Fruit fly (Drosophila melanogaster): ENCODE data around the gene tHMG2.
A peak's percentile ranks its signal among the peaks of the same experiment; 100 is the strongest.

tHMG2 gene

dm6 chr3R:22492767-22493166 is at the start of gene tHMG2:
TSS of gene tHMG2 (plus strand) at chr3R:22492953.
- no peak for TF ChIP-seq CG17801 (GFP tag; optimal IDR thresholded peaks at IDR 0.05; ENCODE audit: partially characterized antibody)

- no peak for TF ChIP-seq CG17801 (GFP tag; optimal IDR thresholded peaks at IDR 0.05; ENCODE audit: partially characterized antibody)
These were observed 46.3 kb upstream of the tHMG2 start, which contains the start of gene CG12499 for dm6 chr3R:22446493-22446892. TSS of gene CG12499 (minus strand) at chr3R:22446587.

- TF ChIP-seq CG17801 (GFP tag; optimal IDR thresholded peaks at IDR 0.05; ENCODE audit: partially characterized antibody): no peak
These were observed 45.4 kb upstream of the tHMG2 start, which contains the start of gene CG34288 for dm6 chr3R:22447195-22447873. TSS of gene CG34288 (minus strand) at chr3R:22447263.

dm6 chr3R:22447874-22448254 is 44.9 kb upstream of the tHMG2 start, which contains the start of gene CG34376:
TSS of gene CG34376 (plus strand) at chr3R:22448099.
- peak; percentile 22 for TF ChIP-seq CG17801 (GFP tag; optimal IDR thresholded peaks at IDR 0.05; ENCODE audit: partially characterized antibody)

- no peak for TF ChIP-seq CG17801 (GFP tag; optimal IDR thresholded peaks at IDR 0.05; ENCODE audit: partially characterized antibody)
These were observed 42.8 kb upstream of the tHMG2 start for dm6 chr3R:22449871-22450424.

- TF ChIP-seq CG17801 (GFP tag; optimal IDR thresholded peaks at IDR 0.05; ENCODE audit: partially characterized antibody): no peak
These were observed 38.1 kb upstream of the tHMG2 start for dm6 chr3R:22454397-22455334.

- TF ChIP-seq CG17801 (GFP tag; optimal IDR thresholded peaks at IDR 0.05; ENCODE audit: partially characterized antibody): no peak
These were observed 37.3 kb upstream of the tHMG2 start for dm6 chr3R:22455335-22455985.

- no peak for TF ChIP-seq CG17801 (GFP tag; optimal IDR thresholded peaks at IDR 0.05; ENCODE audit: partially characterized antibody)
These were observed 36.7 kb upstream of the tHMG2 start for dm6 chr3R:22456007-22456406.

dm6 chr3R:22461673-22462585 is 30.8 kb upstream of the tHMG2 start, which contains the start of the genes Rpn7 and AP-2mu:
TSS of gene Rpn7 (minus strand) at chr3R:22462054.
TSS of gene AP-2mu (plus strand) at chr3R:22462455.
- TF ChIP-seq CG17801 (GFP tag; optimal IDR thresholded peaks at IDR 0.05; ENCODE audit: partially characterized antibody): no peak

- TF ChIP-seq CG17801 (GFP tag; optimal IDR thresholded peaks at IDR 0.05; ENCODE audit: partially characterized antibody): peak; percentile 49
These were observed 28.1 kb upstream of the tHMG2 start, which contains the start of gene CG7054 for dm6 chr3R:22464611-22465113. TSS of gene CG7054 (plus strand) at chr3R:22464985.

dm6 chr3R:22465138-22465537 is 27.6 kb upstream of the tHMG2 start:
- no peak for TF ChIP-seq CG17801 (GFP tag; optimal IDR thresholded peaks at IDR 0.05; ENCODE audit: partially characterized antibody)

dm6 chr3R:22465984-22466530 is 26.7 kb upstream of the tHMG2 start, which contains the start of gene Pebp1:
TSS of gene Pebp1 (plus strand) at chr3R:22466034.
- no peak for TF ChIP-seq CG17801 (GFP tag; optimal IDR thresholded peaks at IDR 0.05; ENCODE audit: partially characterized antibody)

dm6 chr3R:22467939-22468571 is 24.7 kb upstream of the tHMG2 start, which contains the start of the genes CG5377 and Nrx-1:
TSS of gene CG5377 (minus strand) at chr3R:22468157.
TSS of gene Nrx-1 (plus strand) at chr3R:22468512.
- TF ChIP-seq CG17801 (GFP tag; optimal IDR thresholded peaks at IDR 0.05; ENCODE audit: partially characterized antibody): peak; percentile 32

Data from ovary, adult (tissue).